Fruit fly (Drosophila melanogaster) whole organism, embryonic: ENCODE measurements around the gene CG31038.

Source experiments
- B-H1 ChIP-seq: fragments of 200-800 bp; sonication (Bioruptor generic); IDR thresholded peaks from 3 replicates; pipeline ENCODE4 v1.3.6; 2022; ENCODE audit warnings: missing biosample characterization, missing genetic modification characterization
- B-H2 ChIP-seq: fragments of 200-800 bp; sonication (Bioruptor generic); optimal IDR thresholded peaks from 2 replicates; lab custom pipeline; 2018; ENCODE audit warnings: missing biosample characterization, mild to moderate bottlenecking, missing genetic modification characterization
- Bteb2 ChIP-seq: fragments of 200-800 bp; sonication (Bioruptor generic); optimal IDR thresholded peaks from 2 replicates; lab custom pipeline; 2016; ENCODE audit warnings: missing biosample characterization, missing genetic modification characterization
- CG10462 ChIP-seq: fragments of 200-800 bp; sonication (Bioruptor generic); optimal IDR thresholded peaks from 2 replicates; lab custom pipeline; 2016; ENCODE audit warnings: missing biosample characterization, missing genetic modification characterization
- CG12236 ChIP-seq: fragments of 200-800 bp; sonication (Bioruptor generic); optimal IDR thresholded peaks from 2 replicates; lab custom pipeline; 2016; ENCODE audit warnings: missing biosample characterization, missing genetic modification characterization
- CG14860 ChIP-seq: fragments of 200-800 bp; sonication (Bioruptor generic); IDR thresholded peaks from 3 replicates; pipeline ENCODE4 v1.3.6; 2022; ENCODE audit warnings: missing biosample characterization, missing genetic modification characterization; ENCODE audit not compliant: partially characterized antibody
- CG15011 ChIP-seq: fragments of 200-800 bp; sonication (Bioruptor generic); optimal IDR thresholded peaks from 3 replicates; lab custom pipeline; 2018; ENCODE audit warnings: missing biosample characterization, mild to moderate bottlenecking, missing genetic modification characterization
- CG17361 ChIP-seq: fragments of 200-800 bp; sonication (Bioruptor generic); IDR thresholded peaks from 3 replicates; pipeline ENCODE4 v1.3.6; 2022; ENCODE audit warnings: missing biosample characterization, missing genetic modification characterization
- CG17612 ChIP-seq: fragments of 200-800 bp; sonication (Bioruptor generic); IDR thresholded peaks from 2 replicates; pipeline ENCODE4 v1.3.6; 2022; ENCODE audit warnings: missing biosample characterization, missing genetic modification characterization
- CG2889 ChIP-seq: fragments of 200-800 bp; sonication (Bioruptor generic); IDR thresholded peaks from 3 replicates; pipeline ENCODE4 v1.3.6; 2022; ENCODE audit warnings: missing biosample characterization, missing genetic modification characterization
- CG30020 ChIP-seq: fragments of 200-800 bp; optimal IDR thresholded peaks from 2 replicates; lab custom pipeline; 2019; ENCODE audit warnings: missing biosample characterization, mild to moderate bottlenecking, missing genetic modification characterization, moderate library complexity
- CG30403 ChIP-seq: fragments of 200-800 bp; sonication (Bioruptor generic); optimal IDR thresholded peaks from 3 replicates; lab custom pipeline; 2016; ENCODE audit warnings: missing biosample characterization, missing genetic modification characterization
- CG3847 ChIP-seq: fragments of 200-800 bp; sonication (Bioruptor generic); IDR thresholded peaks from 2 replicates; pipeline ENCODE4 v1.3.6; 2022; ENCODE audit warnings: missing biosample characterization, missing genetic modification characterization
- CG42726 ChIP-seq: fragments of 200-800 bp; sonication (Bioruptor generic); IDR thresholded peaks from 2 replicates; pipeline ENCODE4 v1.3.6; 2022; ENCODE audit warnings: missing biosample characterization, missing genetic modification characterization; ENCODE audit not compliant: partially characterized antibody
- CG6272 ChIP-seq: fragments of 200-800 bp; sonication (Bioruptor generic); IDR thresholded peaks from 2 replicates; pipeline ENCODE4 v1.3.6; 2022; ENCODE audit warnings: missing biosample characterization, missing genetic modification characterization
- CG6654 ChIP-seq: fragments of 200-800 bp; sonication (Bioruptor generic); optimal IDR thresholded peaks from 2 replicates; lab custom pipeline; 2017; ENCODE audit warnings: missing biosample characterization, mild to moderate bottlenecking, missing genetic modification characterization
- CG6813 ChIP-seq: fragments of 200-800 bp; sonication (Bioruptor generic); optimal IDR thresholded peaks from 2 replicates; lab custom pipeline; 2017; ENCODE audit warnings: missing biosample characterization, missing genetic modification characterization, mild to moderate bottlenecking, moderate library complexity, missing genetic modification reagents
- CG8089 ChIP-seq: fragments of 200-800 bp; sonication (Bioruptor generic); optimal IDR thresholded peaks from 3 replicates; lab custom pipeline; 2016; ENCODE audit warnings: missing biosample characterization, missing genetic modification characterization
- Dbx ChIP-seq: fragments of 200-800 bp; sonication (Bioruptor generic); IDR thresholded peaks from 3 replicates; pipeline ENCODE4 v1.3.6; 2022; ENCODE audit warnings: missing biosample characterization, missing genetic modification characterization
- Dip2 ChIP-seq: fragments of 200-800 bp; sonication (Bioruptor generic); IDR thresholded peaks from 2 replicates; pipeline ENCODE4 v1.3.6; 2022; ENCODE audit warnings: missing biosample characterization, missing genetic modification characterization
- Dref ChIP-seq: fragments of 200-800 bp; sonication (Bioruptor generic); IDR thresholded peaks from 2 replicates; pipeline ENCODE4 v1.3.6; 2022; ENCODE audit warnings: missing biosample characterization, missing genetic modification characterization
- Drgx ChIP-seq: fragments of 200-800 bp; sonication (Bioruptor generic); IDR thresholded peaks from 2 replicates; pipeline ENCODE4 v1.3.6; 2022; ENCODE audit warnings: missing biosample characterization, missing genetic modification characterization
- Ets97D ChIP-seq: fragments of 200-800 bp; sonication (Bioruptor generic); optimal IDR thresholded peaks from 3 replicates; lab custom pipeline; 2016; ENCODE audit warnings: missing biosample characterization, missing genetic modification characterization
- HLH4C ChIP-seq: fragments of 200-800 bp; sonication (Bioruptor generic); IDR thresholded peaks from 3 replicates; pipeline ENCODE4 v1.3.6; 2022; ENCODE audit warnings: missing biosample characterization, missing genetic modification characterization; ENCODE audit not compliant: partially characterized antibody
- Hand ChIP-seq: fragments of 200-800 bp; sonication (Bioruptor generic); optimal IDR thresholded peaks from 2 replicates; lab custom pipeline; 2017; ENCODE audit warnings: mild to moderate bottlenecking, missing biosample characterization, missing genetic modification reagents, missing genetic modification characterization
- Meics ChIP-seq: fragments of 200-800 bp; sonication (Bioruptor generic); optimal IDR thresholded peaks from 2 replicates; lab custom pipeline; 2017; ENCODE audit warnings: missing biosample characterization, mild to moderate bottlenecking, missing genetic modification characterization
- Rx ChIP-seq: fragments of 200-800 bp; sonication (Bioruptor generic); IDR thresholded peaks from 2 replicates; pipeline ENCODE4 v1.3.6; 2022; ENCODE audit warnings: missing biosample characterization, missing genetic modification characterization
- Spps ChIP-seq: fragments of 200-800 bp; sonication (Bioruptor generic); optimal IDR thresholded peaks from 2 replicates; lab custom pipeline; 2018; ENCODE audit warnings: missing biosample characterization, mild to moderate bottlenecking, missing genetic modification characterization
- Sry-β ChIP-seq: fragments of 200-800 bp; sonication (Bioruptor generic); optimal IDR thresholded peaks from 2 replicates; lab custom pipeline; 2018; ENCODE audit warnings: missing biosample characterization, mild to moderate bottlenecking, missing genetic modification characterization, moderate library complexity
- Ssrp ChIP-seq: fragments of 200-800 bp; sonication (Bioruptor generic); optimal IDR thresholded peaks from 2 replicates; lab custom pipeline; 2018; ENCODE audit warnings: missing biosample characterization, mild to moderate bottlenecking, missing genetic modification characterization, moderate library complexity
- ap ChIP-seq: fragments of 200-800 bp; sonication (Bioruptor generic); IDR thresholded peaks from 2 replicates; pipeline ENCODE4 v1.3.6; 2022; ENCODE audit warnings: missing biosample characterization, missing genetic modification characterization
- caup ChIP-seq: fragments of 200-800 bp; sonication (Bioruptor generic); optimal IDR thresholded peaks from 3 replicates; lab custom pipeline; 2017; ENCODE audit warnings: missing biosample characterization, mild to moderate bottlenecking, missing genetic modification characterization, moderate library complexity; ENCODE audit not compliant: severe bottlenecking
- dmrt99B ChIP-seq: fragments of 200-800 bp; sonication (Bioruptor generic); optimal IDR thresholded peaks from 2 replicates; lab custom pipeline; 2018; ENCODE audit warnings: missing biosample characterization, mild to moderate bottlenecking, missing genetic modification characterization, moderate library complexity
- esg ChIP-seq: fragments of 200-800 bp; sonication (Bioruptor generic); conservative IDR thresholded peaks from 2 replicates; pipeline ENCODE4 v1.3.6; 2022; ENCODE audit warnings: missing biosample characterization, missing genetic modification characterization
- eve ChIP-seq, 2 experiments: fragments of >200 bp; optimal IDR thresholded peaks; 2 replicates each; lab custom pipeline; 2017; ENCODE audit warnings: missing biosample characterization in 2 of 2, missing genetic modification characterization in 2 of 2
- gfzf ChIP-seq: fragments of 200-800 bp; sonication (Bioruptor generic); optimal IDR thresholded peaks from 2 replicates; lab custom pipeline; 2016; ENCODE audit warnings: missing biosample characterization, mild to moderate bottlenecking, missing genetic modification characterization, moderate library complexity
- hbn ChIP-seq: fragments of 200-800 bp; sonication (Bioruptor generic); IDR thresholded peaks from 2 replicates; pipeline ENCODE4 v1.3.6; 2022; ENCODE audit warnings: missing biosample characterization, missing genetic modification characterization; ENCODE audit not compliant: partially characterized antibody
- her ChIP-seq: fragments of 200-800 bp; sonication (Bioruptor generic); optimal IDR thresholded peaks from 2 replicates; lab custom pipeline; 2016; ENCODE audit warnings: missing biosample characterization, missing genetic modification characterization
- insv ChIP-seq, 2 experiments: fragments of 200-800 bp; sonication (Bioruptor generic); optimal IDR thresholded peaks; 3 replicates each; lab custom pipeline; 2016 to 2018; ENCODE audit warnings: missing biosample characterization in 2 of 2, missing genetic modification characterization in 2 of 2
- kah ChIP-seq: fragments of 200-800 bp; sonication (Bioruptor generic); optimal IDR thresholded peaks from 2 replicates; lab custom pipeline; 2018; ENCODE audit warnings: missing biosample characterization, mild to moderate bottlenecking, missing genetic modification characterization
- kay ChIP-seq: fragments of 200-800 bp; sonication (Bioruptor generic); optimal IDR thresholded peaks from 2 replicates; lab custom pipeline; 2016; ENCODE audit warnings: missing biosample characterization, missing genetic modification characterization
- lov ChIP-seq, 2 experiments: fragments of 200-800 bp in 1 of 2; fragments of >200 bp in 1 of 2; sonication (Bioruptor generic) in 1 of 2; IDR thresholded peaks in 1 of 2; optimal IDR thresholded peaks in 1 of 2; 2 replicates in 1 of 2; 3 replicates in 1 of 2; pipeline versions ENCODE4 v1.3.6 to Lab custom; 2017 to 2022; ENCODE audit warnings: missing biosample characterization in 1 of 2, missing genetic modification characterization in 1 of 2
- maf-S ChIP-seq: fragments of 200-800 bp; sonication (Bioruptor generic); optimal IDR thresholded peaks from 2 replicates; lab custom pipeline; 2016; ENCODE audit warnings: missing biosample characterization, missing genetic modification characterization
- mirr ChIP-seq: fragments of 200-800 bp; sonication (Bioruptor generic); optimal IDR thresholded peaks from 3 replicates; lab custom pipeline; 2018; ENCODE audit warnings: missing biosample characterization, mild to moderate bottlenecking, missing genetic modification characterization
- pita ChIP-seq: fragments of 200-800 bp; sonication (Bioruptor generic); optimal IDR thresholded peaks from 2 replicates; lab custom pipeline; 2017; ENCODE audit warnings: missing biosample characterization, mild to moderate bottlenecking, missing genetic modification characterization
- ro ChIP-seq: fragments of 200-800 bp; sonication (Bioruptor generic); IDR thresholded peaks from 2 replicates; pipeline ENCODE4 v1.3.6; 2022; ENCODE audit warnings: missing biosample characterization, missing genetic modification characterization
- scrt ChIP-seq: fragments of 200-800 bp; sonication (Bioruptor generic); optimal IDR thresholded peaks from 2 replicates; lab custom pipeline; 2018; ENCODE audit warnings: missing biosample characterization, mild to moderate bottlenecking, missing genetic modification characterization, moderate library complexity
- sens ChIP-seq: fragments of 200-800 bp; sonication (Bioruptor generic); peaks from one replicate; lab custom pipeline; 2016; ENCODE audit warnings: missing biosample characterization, missing genetic modification characterization
- seq ChIP-seq: fragments of 200-800 bp; sonication (Bioruptor generic); IDR thresholded peaks from 2 replicates; pipeline ENCODE4 v1.3.6; 2022; ENCODE audit warnings: missing biosample characterization, missing genetic modification characterization
- tgo ChIP-seq: fragments of 200-800 bp; sonication (Bioruptor generic); IDR thresholded peaks from 3 replicates; pipeline ENCODE4 v1.3.6; 2022; ENCODE audit warnings: missing biosample characterization, missing genetic modification characterization

Gene CG31038

dm6 chr3R:29868676-29869349 is 8.0 kb upstream of the CG31038 start, which contains the start of gene Zip99C (continued):
- TF ChIP-seq CG10462 (GFP tag; lab: Kevin White, UChicago) = no peak
- TF ChIP-seq CG6813 (GFP tag; lab: Kevin White, UChicago) = no peak
- peak; percentile 37; the same call in 1 of the 2 replicates for TF ChIP-seq CG3847 (GFP tag; lab: Robert Waterston, UW)
- TF ChIP-seq Sry-β = no peak
- TF ChIP-seq mirr (GFP tag; lab: Kevin White, UChicago) = no peak
- peak; percentile 8 for TF ChIP-seq CG42726 (GFP tag; lab: Robert Waterston, UW)
- no peak for TF ChIP-seq CG8089
- TF ChIP-seq CG12236 (GFP tag; lab: Kevin White, UChicago) = no peak
- no peak for TF ChIP-seq Dip2 (GFP tag; lab: Robert Waterston, UW)
- no peak for TF ChIP-seq CG15011 (GFP tag; lab: Kevin White, UChicago)
- TF ChIP-seq caup (GFP tag; lab: Kevin White, UChicago) = peak; percentile 6
- TF ChIP-seq Hand (GFP tag; lab: Kevin White, UChicago) = no peak
- no peak for TF ChIP-seq B-H1 (GFP tag; lab: Robert Waterston, UW)
- no peak for TF ChIP-seq Spps (tag; lab: Kevin White, UChicago)
- TF ChIP-seq Dbx (GFP tag; lab: Robert Waterston, UW) = peak; percentile 30; the same call in 1 of the 3 replicates
- no peak for TF ChIP-seq B-H2 (GFP tag; lab: Kevin White, UChicago)
- peak; percentile 59 for TF ChIP-seq CG30403
- TF ChIP-seq Ets97D = peak; percentile 72
- no peak; the same call in 1 of the 2 replicates for TF ChIP-seq Drgx (GFP tag; lab: Robert Waterston, UW)
- TF ChIP-seq Bteb2 (GFP tag; lab: Kevin White, UChicago) = no peak
- TF ChIP-seq CG17361 (GFP tag; lab: Robert Waterston, UW) = peak; percentile 56; the same call in 1 of the 3 replicates
- TF ChIP-seq CG2889 (GFP tag; lab: Robert Waterston, UW) = no peak
- peak in 1 of 2 experiments; percentile 28 for TF ChIP-seq insv (GFP tag; optimal IDR thresholded peaks at IDR 0.05; lab: Kevin White, UChicago)
- TF ChIP-seq eve (GFP tag; optimal IDR thresholded peaks at IDR 0.05; lab: Kevin White, UChicago) = no peak
- TF ChIP-seq kah = no peak
- TF ChIP-seq ap (GFP tag; lab: Robert Waterston, UW) = no peak
- peak; percentile 99 for TF ChIP-seq kay
- TF ChIP-seq lov (optimal IDR thresholded peaks at IDR 0.05; lab: Kevin White, UChicago) = no peak
- TF ChIP-seq lov (GFP tag; IDR thresholded peaks at IDR 0.05; lab: Robert Waterston, UW) = no peak
- peak; percentile 78 for TF ChIP-seq sens (GFP tag; lab: Kevin White, UChicago)
- TF ChIP-seq her (GFP tag; lab: Kevin White, UChicago) = no peak
- peak; percentile 84 for TF ChIP-seq HLH4C (GFP tag; lab: Robert Waterston, UW)
- TF ChIP-seq CG30020 (tag; lab: Kevin White, UChicago) = peak; percentile 60
- no peak for TF ChIP-seq CG17612 (GFP tag; lab: Robert Waterston, UW)
- peak; percentile 85 for TF ChIP-seq CG14860 (GFP tag; lab: Robert Waterston, UW)
- TF ChIP-seq Ssrp = peak; percentile 8
- TF ChIP-seq maf-S (GFP tag; lab: Kevin White, UChicago) = no peak
- no peak for TF ChIP-seq CG6654 (GFP tag; lab: Kevin White, UChicago)
- no peak for TF ChIP-seq Rx (GFP tag; lab: Robert Waterston, UW)
- no peak for TF ChIP-seq dmrt99B (tag; lab: Kevin White, UChicago)
- TF ChIP-seq esg (GFP tag; lab: Robert Waterston, UW) = no peak
- TF ChIP-seq Meics (GFP tag; lab: Kevin White, UChicago) = peak; percentile 21
- no peak for TF ChIP-seq seq (GFP tag; lab: Robert Waterston, UW)
- peak; percentile 92 for TF ChIP-seq pita
- peak; percentile 41; the same call in 1 of the 2 replicates for TF ChIP-seq CG6272 (GFP tag; lab: Robert Waterston, UW)
- TF ChIP-seq tgo (GFP tag; lab: Robert Waterston, UW) = no peak
- TF ChIP-seq hbn (GFP tag; lab: Robert Waterston, UW) = peak; percentile 91
- TF ChIP-seq Dref (GFP tag; lab: Robert Waterston, UW) = peak; percentile 96
- no peak for TF ChIP-seq ro
- TF ChIP-seq gfzf = peak; percentile 55
- no peak for TF ChIP-seq scrt (GFP tag; lab: Kevin White, UChicago)
